Fruit fly (Drosophila melanogaster) whole organism, wandering third instar larva: ENCODE measurements around the gene Miga.

Experiments used
- CG9705 ChIP-seq: fragments of 200-800 bp; sonication (Bioruptor generic); optimal IDR thresholded peaks from 2 replicates; lab custom pipeline; 2018; ENCODE audit warnings: missing biosample characterization, mild to moderate bottlenecking, missing genetic modification characterization
- CrebA ChIP-seq: fragments of 200-800 bp; sonication (Bioruptor generic); optimal IDR thresholded peaks from 2 replicates; lab custom pipeline; 2016; ENCODE audit warnings: missing biosample characterization, mild to moderate bottlenecking, missing genetic modification characterization, borderline replicate concordance
- Mio ChIP-seq: sonication (Bioruptor generic); optimal IDR thresholded peaks from 2 replicates; lab custom pipeline; 2016; ENCODE audit warnings: missing biosample characterization, missing genetic modification characterization
- Myc ChIP-seq: fragments of >200 bp; optimal IDR thresholded peaks from 2 replicates; lab custom pipeline; 2017
- OdsH ChIP-seq: fragments of 200-800 bp; sonication (Bioruptor generic); optimal IDR thresholded peaks from 2 replicates; lab custom pipeline; 2016; ENCODE audit warnings: missing biosample characterization, mild to moderate bottlenecking, missing genetic modification characterization
- Rel ChIP-seq, 2 experiments: fragments of 200-800 bp; sonication (Bioruptor generic) in 1 of 2; optimal IDR thresholded peaks; 2 replicates in 1 of 2; 3 replicates in 1 of 2; lab custom pipeline; 2016 to 2019; ENCODE audit warnings: mild to moderate bottlenecking in 2 of 2, missing biosample characterization in 2 of 2, missing genetic modification characterization in 2 of 2, moderate library complexity in 1 of 2
- brk ChIP-seq: fragments of 200-800 bp; sonication (Bioruptor generic); optimal IDR thresholded peaks from 2 replicates; lab custom pipeline; 2016; ENCODE audit warnings: missing biosample characterization, mild to moderate bottlenecking, missing genetic modification characterization
- ey ChIP-seq: fragments of 200-800 bp; sonication (Bioruptor generic); optimal IDR thresholded peaks from 2 replicates; lab custom pipeline; 2016; ENCODE audit warnings: missing biosample characterization, missing genetic modification characterization
- h ChIP-seq: fragments of 200-800 bp; sonication (Bioruptor generic); optimal IDR thresholded peaks from 3 replicates; lab custom pipeline; 2016; ENCODE audit warnings: missing biosample characterization, mild to moderate bottlenecking, missing genetic modification characterization
- jim ChIP-seq: fragments of 175-275, 200-325 bp; sonication (Bioruptor generic); optimal IDR thresholded peaks from 2 replicates; lab custom pipeline; 2016; ENCODE audit warnings: missing biosample characterization, mild to moderate bottlenecking, missing genetic modification characterization
- pan ChIP-seq: fragments of >200 bp; optimal IDR thresholded peaks from 2 replicates; lab custom pipeline; 2017
- psq ChIP-seq: fragments of 200-800 bp; sonication (Bioruptor generic); optimal IDR thresholded peaks from 3 replicates; lab custom pipeline; 2017; ENCODE audit warnings: missing biosample characterization, mild to moderate bottlenecking, missing genetic modification characterization, moderate library complexity
- usp ChIP-seq: fragments of >200 bp; optimal IDR thresholded peaks from 2 replicates; lab custom pipeline; 2017; ENCODE audit warnings: missing biosample characterization, missing genetic modification characterization
- woc ChIP-seq: sonication (Bioruptor generic); optimal IDR thresholded peaks from 2 replicates; lab custom pipeline; 2016; ENCODE audit warnings: missing biosample characterization, mild to moderate bottlenecking, missing genetic modification characterization

DNA sequence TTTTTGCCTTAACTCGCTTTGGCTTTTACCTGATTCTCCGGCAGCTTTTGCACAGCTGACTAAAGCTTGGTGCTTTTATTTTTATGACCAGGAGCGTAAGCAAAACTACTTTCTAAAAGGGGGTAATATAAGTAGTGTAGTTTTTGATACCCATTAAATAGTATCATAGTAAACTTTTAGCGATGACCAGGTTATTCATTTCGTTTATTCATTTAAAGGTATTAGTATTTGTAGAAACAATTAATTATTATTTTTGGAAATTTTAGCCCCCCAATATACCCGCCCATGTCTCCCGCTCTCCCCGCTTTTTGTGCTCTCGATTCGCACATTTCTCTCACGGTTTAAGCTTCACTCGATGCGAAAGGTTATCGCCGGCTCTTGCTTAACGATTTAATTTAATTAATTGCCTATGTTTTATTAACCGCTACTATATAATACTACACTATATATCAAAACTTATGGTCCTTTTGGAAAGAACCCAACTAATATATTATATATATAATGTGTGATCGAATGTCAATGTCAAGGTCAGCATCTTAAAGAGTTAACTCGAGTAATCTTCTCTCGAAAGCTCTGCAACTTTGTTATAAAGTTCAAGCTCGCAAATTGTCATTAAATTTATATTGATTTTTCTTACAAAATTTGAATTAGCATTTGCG lies 26.9 kb upstream of the Miga start, which contains the start of gene Sptr:
- TF ChIP-seq Rel (GFP tag; optimal IDR thresholded peaks at IDR 0.05; lab: Kevin White, UChicago) (peak; percentile 77), Rel (tag; optimal IDR thresholded peaks at IDR 0.05; lab: Kevin White, UChicago) (peak; percentile 82), ey (GFP tag; lab: Kevin White, UChicago) (peak; percentile 93), h (GFP tag; lab: Kevin White, UChicago) (peak; percentile 96), jim (GFP tag; lab: Kevin White, UChicago) (no peak), woc (peak; percentile 92), CrebA (peak; percentile 73), OdsH (peak; percentile 97), pan (lab: Kevin White, UChicago) (no peak), brk (GFP tag; lab: Kevin White, UChicago) (peak; percentile 91), psq (peak; percentile 92), Myc (lab: Kevin White, UChicago) (no peak), usp (GFP tag; lab: Kevin White, UChicago) (no peak), CG9705 (GFP tag; lab: Kevin White, UChicago) (peak; percentile 91), Mio (GFP tag; lab: Kevin White, UChicago) (peak; percentile 19)
